Fruit fly (Drosophila melanogaster): Measurements from ENCODE around the gene CG31997.

The CG31997 gene

DNA sequence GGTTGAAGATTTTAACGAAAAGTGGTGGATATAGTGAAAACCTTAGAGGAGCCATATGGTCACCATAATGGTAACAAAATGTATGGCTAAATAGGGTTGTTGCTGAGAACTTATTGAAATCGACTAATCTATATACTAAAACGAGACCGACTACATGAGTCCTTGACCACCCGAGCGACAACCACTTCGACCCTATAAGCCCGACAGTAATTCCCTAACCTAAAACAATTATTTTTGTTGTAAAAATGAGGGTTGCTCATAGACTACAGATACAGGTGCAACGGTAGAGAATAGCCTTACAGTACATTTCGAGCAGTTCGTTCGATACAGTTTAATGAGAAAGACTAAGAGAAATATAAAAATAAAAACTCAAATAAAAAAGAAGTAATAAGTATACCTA, 5.4 kb downstream of the CG31997 start, which contains the start of gene CG32006:
TSS of gene CG32006 (plus strand) at position 312 of the 400 bp plus-strand sequence.
- TF ChIP-seq usp (GFP tag; optimal IDR thresholded peaks at IDR 0.05) (no peak), CG8478 (optimal IDR thresholded peaks at IDR 0.05) (no peak), pan (optimal IDR thresholded peaks at IDR 0.05) (no peak), Dll (optimal IDR thresholded peaks at IDR 0.05) (no peak), EcR (GFP tag; optimal IDR thresholded peaks at IDR 0.05) (no peak), psq (optimal IDR thresholded peaks at IDR 0.05) (no peak)

DNA sequence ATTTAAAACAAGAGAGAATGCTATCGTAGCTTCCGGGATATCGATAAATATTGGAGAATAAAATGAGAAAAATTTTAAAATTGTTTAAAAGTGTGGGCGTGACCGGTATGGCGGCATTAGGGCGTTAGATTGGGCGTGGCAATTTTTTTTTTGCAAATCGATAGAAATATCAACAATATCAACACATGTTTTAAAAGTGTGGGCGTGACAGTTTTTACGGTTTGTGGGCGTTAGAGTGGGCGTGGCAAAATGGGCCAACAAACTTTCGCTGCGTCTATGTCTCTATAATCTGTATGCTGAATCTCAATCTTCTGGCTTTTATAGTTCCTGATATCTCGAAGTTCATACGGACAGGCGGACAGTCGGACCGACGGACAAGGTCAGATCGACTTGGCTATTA, 6.7 kb downstream of the CG31997 start:
- TF ChIP-seq usp (GFP tag; optimal IDR thresholded peaks at IDR 0.05) = no peak
- TF ChIP-seq Dll (optimal IDR thresholded peaks at IDR 0.05) = no peak
- TF ChIP-seq psq (optimal IDR thresholded peaks at IDR 0.05) = no peak
- TF ChIP-seq EcR (GFP tag; optimal IDR thresholded peaks at IDR 0.05) = no peak
- no peak for TF ChIP-seq CG8478 (optimal IDR thresholded peaks at IDR 0.05)
- TF ChIP-seq pan (optimal IDR thresholded peaks at IDR 0.05) = no peak

DNA sequence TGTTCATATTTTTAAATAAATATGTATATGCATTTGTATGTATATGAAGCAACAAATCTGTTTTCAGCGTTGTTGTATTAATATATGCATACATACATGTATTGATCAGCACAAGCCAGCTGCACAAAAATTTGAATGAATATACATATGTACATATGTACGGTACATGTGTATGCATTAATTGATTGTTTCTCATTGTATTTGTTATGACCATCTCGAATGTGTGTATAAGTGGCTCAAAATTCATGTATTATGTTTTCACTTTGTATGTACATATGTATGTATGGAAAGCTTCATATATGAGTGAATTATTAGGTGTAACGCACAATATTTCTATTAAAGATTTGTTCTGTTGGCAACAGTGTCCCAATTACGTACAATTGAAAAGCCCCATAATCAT, 19.9 kb downstream of the CG31997 start:
- TF ChIP-seq Dll (optimal IDR thresholded peaks at IDR 0.05) = no peak
- TF ChIP-seq psq (optimal IDR thresholded peaks at IDR 0.05) = no peak
- no peak for TF ChIP-seq CG8478 (optimal IDR thresholded peaks at IDR 0.05)
- no peak for TF ChIP-seq usp (GFP tag; optimal IDR thresholded peaks at IDR 0.05)
- no peak for TF ChIP-seq EcR (GFP tag; optimal IDR thresholded peaks at IDR 0.05)
- no peak for TF ChIP-seq pan (optimal IDR thresholded peaks at IDR 0.05)

DNA sequence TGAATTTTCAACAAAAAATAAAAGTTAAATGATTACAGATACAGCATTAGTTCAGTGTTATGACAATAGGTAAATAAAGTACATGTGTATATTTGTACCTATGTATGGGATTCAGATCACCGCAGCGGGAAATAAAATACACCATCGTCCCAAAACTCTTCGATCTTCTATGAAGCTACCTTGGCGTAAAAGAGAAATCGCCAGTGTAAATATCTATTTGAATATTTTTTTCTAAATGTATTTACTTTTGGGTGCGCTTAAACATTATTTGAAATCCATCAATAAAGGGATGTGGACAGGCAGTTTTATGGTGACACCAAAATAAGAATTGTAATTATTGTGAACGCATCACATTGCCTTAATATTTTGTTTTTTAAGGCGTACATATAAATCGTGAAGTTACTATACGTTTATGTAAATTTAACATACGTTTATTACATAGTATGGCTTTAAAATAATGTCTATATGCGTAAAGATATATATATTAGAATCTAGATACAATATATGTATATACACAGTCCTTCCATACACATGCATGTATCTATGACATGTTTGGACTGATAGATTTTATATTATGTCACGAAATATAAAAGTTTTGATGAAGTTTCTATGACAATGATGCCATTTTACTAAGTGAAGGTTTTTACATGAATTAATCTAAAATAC, 23.8 kb downstream of the CG31997 start, which contains the start of gene anne:
TSS of gene anne (plus strand) at position 263 of the 666 bp plus-strand sequence.
- no peak for TF ChIP-seq usp (GFP tag; optimal IDR thresholded peaks at IDR 0.05)
- TF ChIP-seq pan (optimal IDR thresholded peaks at IDR 0.05) = no peak
- no peak for TF ChIP-seq psq (optimal IDR thresholded peaks at IDR 0.05)
- no peak for TF ChIP-seq CG8478 (optimal IDR thresholded peaks at IDR 0.05)
- no peak for TF ChIP-seq Dll (optimal IDR thresholded peaks at IDR 0.05)

DNA sequence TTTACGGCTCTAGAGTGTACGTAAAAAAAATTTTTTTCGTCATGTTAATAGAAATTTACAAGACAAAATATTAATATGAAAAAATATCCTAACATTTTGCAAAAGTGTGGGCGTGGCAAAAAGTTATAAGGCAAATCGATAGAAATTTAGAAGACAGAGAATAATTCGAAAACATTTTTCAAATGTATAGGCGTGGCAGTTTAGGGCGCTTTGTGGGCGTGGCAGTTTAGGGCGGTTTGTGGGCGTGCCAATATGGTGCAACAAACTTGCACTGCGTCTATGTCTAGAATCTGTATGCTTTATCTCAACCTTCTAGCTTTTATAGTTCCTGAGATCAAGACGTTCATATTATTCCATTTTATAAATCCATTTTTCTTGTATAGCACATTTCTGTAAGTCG, 24.9 kb downstream of the CG31997 start:
- no peak for TF ChIP-seq Dll (optimal IDR thresholded peaks at IDR 0.05)
- TF ChIP-seq EcR (GFP tag; optimal IDR thresholded peaks at IDR 0.05) = no peak
- TF ChIP-seq usp (GFP tag; optimal IDR thresholded peaks at IDR 0.05) = no peak
- no peak for TF ChIP-seq psq (optimal IDR thresholded peaks at IDR 0.05)
- no peak for TF ChIP-seq CG8478 (optimal IDR thresholded peaks at IDR 0.05)
- TF ChIP-seq pan (optimal IDR thresholded peaks at IDR 0.05) = no peak

DNA sequence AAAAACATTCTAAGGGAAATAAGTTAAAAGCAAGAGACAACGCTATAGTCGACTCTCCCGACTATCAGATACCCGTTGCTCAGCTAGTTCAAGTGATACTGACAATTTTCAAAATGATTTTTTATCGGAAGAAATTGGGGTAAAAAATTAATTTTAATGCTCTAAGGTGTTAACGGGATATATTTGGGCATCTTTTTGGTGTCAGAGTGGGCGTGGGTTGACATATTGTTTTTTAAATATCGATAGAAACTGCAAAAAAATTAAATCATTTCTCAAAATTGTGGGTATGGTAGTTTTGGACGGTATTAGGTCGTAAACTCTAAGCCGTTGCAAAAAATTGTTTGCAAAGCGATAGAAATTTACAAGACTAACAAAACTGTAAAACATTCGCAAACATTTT, 25.3 kb downstream of the CG31997 start:
- TF ChIP-seq pan (optimal IDR thresholded peaks at IDR 0.05) (no peak), psq (optimal IDR thresholded peaks at IDR 0.05) (no peak), Dll (optimal IDR thresholded peaks at IDR 0.05) (no peak), usp (GFP tag; optimal IDR thresholded peaks at IDR 0.05) (no peak), CG8478 (optimal IDR thresholded peaks at IDR 0.05) (no peak), EcR (GFP tag; optimal IDR thresholded peaks at IDR 0.05) (no peak)

DNA sequence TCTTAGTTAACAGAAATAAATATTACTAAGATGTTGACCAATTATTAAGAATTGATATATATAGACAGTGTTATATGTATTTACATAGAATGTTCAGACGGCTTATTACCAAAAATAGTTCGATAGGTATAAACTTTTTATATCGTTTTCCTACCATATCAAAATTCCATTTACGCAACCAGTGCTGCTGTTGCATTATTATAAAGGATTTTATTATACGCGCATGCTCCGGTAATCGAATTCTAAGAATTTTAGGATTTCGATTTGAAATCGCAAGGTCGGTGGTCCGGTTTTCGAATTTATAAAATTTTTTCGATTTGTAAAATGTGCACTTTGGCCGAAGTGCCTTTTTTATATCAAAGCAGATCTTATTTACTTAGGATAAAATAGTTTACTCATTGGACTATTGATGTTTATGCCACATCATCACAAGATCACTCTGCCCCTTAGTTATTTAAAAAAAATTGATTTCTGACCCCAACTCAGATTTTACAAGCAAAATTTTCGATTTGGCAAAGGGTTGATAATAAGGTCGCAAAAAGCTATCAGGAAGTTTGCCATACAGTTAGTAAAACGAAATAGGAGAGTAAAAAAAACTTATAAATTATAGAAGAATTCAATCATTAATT, 26.1 kb downstream of the CG31997 start, which contains the start of gene Ank:
TSS of gene Ank (minus strand) at position 206 of the 629 bp plus-strand sequence.
- no peak for TF ChIP-seq Dll (optimal IDR thresholded peaks at IDR 0.05)

DNA sequence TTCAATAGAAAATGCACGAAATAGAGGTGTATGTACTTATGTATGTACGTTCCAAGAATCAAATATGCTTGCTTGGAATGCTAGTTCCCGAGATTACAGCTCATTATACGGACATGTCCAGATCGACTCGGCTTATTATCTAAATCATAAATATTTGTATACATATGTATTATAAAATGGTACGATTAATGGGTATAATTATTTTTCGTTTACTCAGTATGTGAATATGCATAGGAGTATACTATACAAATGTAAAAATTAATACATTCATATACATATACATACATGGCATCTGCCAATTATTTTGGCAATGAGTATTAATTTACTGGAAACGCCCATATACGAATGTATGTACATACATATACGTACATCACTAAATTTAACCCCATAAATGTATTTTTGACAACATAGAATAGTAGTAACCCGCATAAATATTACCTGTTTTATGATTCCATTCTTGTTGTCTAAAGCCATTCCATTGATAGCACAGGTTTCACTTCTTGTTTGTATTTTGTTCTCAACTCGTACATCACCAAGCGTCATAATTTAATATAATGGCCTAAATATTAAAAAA, 26.9 kb downstream of the CG31997 start:
- no peak for TF ChIP-seq Dll (optimal IDR thresholded peaks at IDR 0.05)
